Worm (Caenorhabditis elegans) whole organism, mixed stage, embryonic: ENCODE data around the gene F26G1.2.

Experiments
- M03D4.4 ChIP-seq: sonication (generic microtip); optimal IDR thresholded peaks from 2 replicates; lab custom pipeline; 2017; ENCODE audit warnings: mild to moderate bottlenecking, missing genetic modification characterization, missing compliant biosample characterization
- bed-3 ChIP-seq: fragments of 200-800 bp; sonication (Bioruptor generic); optimal IDR thresholded peaks from 3 replicates; lab custom pipeline; 2018; ENCODE audit warnings: mild to moderate bottlenecking, missing genetic modification characterization, moderate library complexity, missing compliant biosample characterization
- blmp-1 ChIP-seq: fragments of 150-350 bp; optimal IDR thresholded peaks from 2 replicates; lab custom pipeline; 2014; ENCODE audit warnings: missing biosample characterization, missing genetic modification characterization
- ceh-39 ChIP-seq: fragments of 150-350 bp; optimal IDR thresholded peaks from 2 replicates; lab custom pipeline; 2014; ENCODE audit warnings: missing biosample characterization, missing genetic modification characterization
- ceh-83 ChIP-seq: fragments of 200-800 bp; sonication (Bioruptor generic); optimal IDR thresholded peaks from 2 replicates; lab custom pipeline; 2018; ENCODE audit warnings: mild to moderate bottlenecking, missing genetic modification characterization, missing compliant biosample characterization
- ces-1 ChIP-seq: fragments of 150-350 bp; optimal IDR thresholded peaks from 2 replicates; lab custom pipeline; 2014; ENCODE audit warnings: missing biosample characterization, missing genetic modification reagents, missing genetic modification characterization
- cnd-1 ChIP-seq: fragments of 200-800 bp; sonication (Bioruptor generic); optimal IDR thresholded peaks from 2 replicates; lab custom pipeline; 2018; ENCODE audit warnings: mild to moderate bottlenecking, missing genetic modification characterization, missing compliant biosample characterization
- drap-1 ChIP-seq: fragments of 200-800 bp; sonication (Bioruptor generic); optimal IDR thresholded peaks from 3 replicates; lab custom pipeline; 2018; ENCODE audit warnings: mild to moderate bottlenecking, missing genetic modification characterization, missing compliant biosample characterization
- elt-1 ChIP-seq: sonication (generic microtip); optimal IDR thresholded peaks from 2 replicates; lab custom pipeline; 2017; ENCODE audit warnings: missing genetic modification characterization, mild to moderate bottlenecking, missing compliant biosample characterization, antibody characterized with exemption, moderate library complexity, borderline replicate concordance; ENCODE audit not compliant: insufficient read depth
- elt-3 ChIP-seq: fragments of 150-350 bp; optimal IDR thresholded peaks from 2 replicates; lab custom pipeline; 2014; ENCODE audit warnings: missing biosample characterization, missing genetic modification characterization
- flh-1 ChIP-seq: fragments of 200-800 bp; sonication (Bioruptor generic); optimal IDR thresholded peaks from 2 replicates; lab custom pipeline; 2018; ENCODE audit warnings: mild to moderate bottlenecking, missing genetic modification characterization, moderate library complexity, missing compliant biosample characterization
- ham-2 ChIP-seq: fragments of 200-800 bp; sonication (Bioruptor generic); optimal IDR thresholded peaks from 2 replicates; lab custom pipeline; 2018; ENCODE audit warnings: mild to moderate bottlenecking, missing genetic modification characterization, missing compliant biosample characterization
- hlh-1 ChIP-seq: fragments of 150-350 bp; optimal IDR thresholded peaks from 2 replicates; lab custom pipeline; 2014; ENCODE audit warnings: missing biosample characterization, missing genetic modification reagents, missing genetic modification characterization
- lin-13 ChIP-seq: fragments of 150-350 bp; optimal IDR thresholded peaks from 2 replicates; lab custom pipeline; 2014; ENCODE audit warnings: missing biosample characterization, missing genetic modification characterization
- lsy-2 ChIP-seq: fragments of 150-350 bp; optimal IDR thresholded peaks from 2 replicates; lab custom pipeline; 2014; ENCODE audit warnings: missing biosample characterization, missing genetic modification characterization
- mab-5 ChIP-seq: fragments of 150-350 bp; optimal IDR thresholded peaks from 2 replicates; lab custom pipeline; 2014; ENCODE audit warnings: missing biosample characterization, missing genetic modification characterization
- mep-1 ChIP-seq: fragments of 150-350 bp; optimal IDR thresholded peaks from 2 replicates; lab custom pipeline; 2017; ENCODE audit warnings: missing biosample characterization, missing genetic modification reagents, missing genetic modification characterization, inconsistent platforms
- mls-2 ChIP-seq: sonication (generic microtip); optimal IDR thresholded peaks from 2 replicates; lab custom pipeline; 2016; ENCODE audit warnings: mild to moderate bottlenecking, missing genetic modification characterization, moderate library complexity, missing compliant biosample characterization
- nhr-12 ChIP-seq: fragments of 150-350 bp; optimal IDR thresholded peaks from 2 replicates; lab custom pipeline; 2014; ENCODE audit warnings: missing biosample characterization, missing genetic modification characterization
- nhr-2 ChIP-seq: fragments of 150-350 bp; optimal IDR thresholded peaks from 2 replicates; lab custom pipeline; 2014; ENCODE audit warnings: missing biosample characterization, missing genetic modification characterization
- nhr-237 ChIP-seq: fragments of 150-350 bp; optimal IDR thresholded peaks from 2 replicates; lab custom pipeline; 2014; ENCODE audit warnings: missing biosample characterization, missing genetic modification characterization
- nhr-28 ChIP-seq: fragments of 150-350 bp; optimal IDR thresholded peaks from 2 replicates; lab custom pipeline; 2014; ENCODE audit warnings: missing biosample characterization, missing genetic modification characterization
- nhr-76 ChIP-seq: sonication (generic microtip); optimal IDR thresholded peaks from 2 replicates; lab custom pipeline; 2017; ENCODE audit warnings: missing biosample characterization, missing genetic modification characterization
- pha-4 ChIP-seq: fragments of 150-350 bp; optimal IDR thresholded peaks from 2 replicates; lab custom pipeline; 2018; ENCODE audit warnings: missing biosample characterization, missing genetic modification reagents, missing genetic modification characterization
- sem-2 ChIP-seq: fragments of 200-800 bp; sonication (Bioruptor generic); optimal IDR thresholded peaks from 2 replicates; lab custom pipeline; 2018; ENCODE audit warnings: mild to moderate bottlenecking, missing genetic modification characterization, missing compliant biosample characterization
- tbx-8 ChIP-seq: fragments of 200-800 bp; sonication (Bioruptor generic); optimal IDR thresholded peaks from 2 replicates; lab custom pipeline; 2018; ENCODE audit warnings: mild to moderate bottlenecking, missing genetic modification characterization, moderate library complexity, missing compliant biosample characterization
- unc-120 ChIP-seq: sonication (generic microtip); optimal IDR thresholded peaks from 2 replicates; lab custom pipeline; 2017; ENCODE audit warnings: missing genetic modification characterization, missing compliant biosample characterization; ENCODE audit not compliant: poor library complexity, severe bottlenecking
- unc-39 ChIP-seq: fragments of 150-350 bp; optimal IDR thresholded peaks from 2 replicates; lab custom pipeline; 2014; ENCODE audit warnings: missing biosample characterization, missing genetic modification characterization
- unc-62 ChIP-seq: fragments of 150-350 bp; optimal IDR thresholded peaks from 2 replicates; lab custom pipeline; 2014; ENCODE audit warnings: missing biosample characterization, missing genetic modification reagents, missing genetic modification characterization
- zip-8 ChIP-seq: fragments of 150-350 bp; optimal IDR thresholded peaks from 2 replicates; lab custom pipeline; 2014; ENCODE audit warnings: missing biosample characterization, missing genetic modification characterization
- ztf-11 ChIP-seq: fragments of 150-350 bp; optimal IDR thresholded peaks from 2 replicates; lab custom pipeline; 2014; ENCODE audit warnings: missing biosample characterization, missing genetic modification characterization

The F26G1.2 gene

ce11 chrII:4753133-4753532 is 9.7 kb upstream of the F26G1.2 start, which contains the start of gene C27D9.1:
TSS of gene C27D9.1 (plus strand) at chrII:4753413.
- TF ChIP-seq lsy-2 (tag; lab: Kevin White, UChicago): no peak
- no peak for TF ChIP-seq lin-13 (tag; lab: Kevin White, UChicago)
- no peak for TF ChIP-seq ces-1
- no peak for TF ChIP-seq mab-5 (tag; lab: Kevin White, UChicago)
- TF ChIP-seq drap-1 (GFP tag; lab: Kevin White, UChicago): no peak
- no peak for TF ChIP-seq ztf-11 (tag; lab: Kevin White, UChicago)

ce11 chrII:4755654-4756053 is 7.2 kb upstream of the F26G1.2 start:
- TF ChIP-seq elt-1 (tag; lab: Kevin White, UChicago) (no peak), pha-4 (tag; lab: Kevin White, UChicago) (no peak), bed-3 (GFP tag; lab: Kevin White, UChicago) (no peak), sem-2 (GFP tag; lab: Kevin White, UChicago) (no peak), elt-3 (no peak), zip-8 (tag; lab: Kevin White, UChicago) (no peak), cnd-1 (tag; lab: Kevin White, UChicago) (no peak), nhr-28 (tag; lab: Kevin White, UChicago) (no peak), nhr-2 (tag; lab: Kevin White, UChicago) (no peak), ces-1 (no peak), lsy-2 (tag; lab: Kevin White, UChicago) (no peak), nhr-76 (tag; lab: Kevin White, UChicago) (no peak), lin-13 (tag; lab: Kevin White, UChicago) (no peak), unc-39 (no peak)

- TF ChIP-seq nhr-12 (tag; lab: Kevin White, UChicago): no peak
- TF ChIP-seq mls-2 (tag; lab: Kevin White, UChicago): no peak
- TF ChIP-seq nhr-28 (tag; lab: Kevin White, UChicago): no peak
- no peak for TF ChIP-seq elt-3
- no peak for TF ChIP-seq unc-62 (GFP tag; lab: Kevin White, UChicago)
- TF ChIP-seq ces-1: no peak
- TF ChIP-seq ceh-83 (GFP tag; lab: Kevin White, UChicago): no peak
- no peak for TF ChIP-seq hlh-1
- TF ChIP-seq ham-2 (GFP tag; lab: Kevin White, UChicago): no peak
- no peak for TF ChIP-seq mep-1 (tag; lab: Kevin White, UChicago)
- no peak for TF ChIP-seq lsy-2 (tag; lab: Kevin White, UChicago)
- TF ChIP-seq ceh-39 (tag; lab: Kevin White, UChicago): no peak
Measured at ce11 chrII:4756751-4757150, 6.1 kb upstream of the F26G1.2 start, which contains the start of gene C27D9.2. TSS of gene C27D9.2 (minus strand) at chrII:4756851.

ce11 chrII:4758462-4758861 is 4.4 kb upstream of the F26G1.2 start, which contains the start of gene F26G1.3:
TSS of gene F26G1.3 (plus strand) at chrII:4758762.
- TF ChIP-seq mep-1 (tag; lab: Kevin White, UChicago): no peak
- TF ChIP-seq nhr-237: no peak
- TF ChIP-seq elt-1 (tag; lab: Kevin White, UChicago): no peak
- no peak for TF ChIP-seq pha-4 (tag; lab: Kevin White, UChicago)
- TF ChIP-seq ztf-11 (tag; lab: Kevin White, UChicago): no peak
- TF ChIP-seq M03D4.4 (tag; lab: Kevin White, UChicago): no peak
- TF ChIP-seq bed-3 (GFP tag; lab: Kevin White, UChicago): no peak

- TF ChIP-seq mep-1 (tag; lab: Kevin White, UChicago) (no peak), unc-120 (tag; lab: Kevin White, UChicago) (no peak), ceh-39 (tag; lab: Kevin White, UChicago) (no peak), nhr-2 (tag; lab: Kevin White, UChicago) (no peak), lsy-2 (tag; lab: Kevin White, UChicago) (no peak), flh-1 (GFP tag; lab: Kevin White, UChicago) (no peak), mab-5 (tag; lab: Kevin White, UChicago) (no peak), unc-39 (no peak), tbx-8 (GFP tag; lab: Kevin White, UChicago) (no peak), nhr-28 (tag; lab: Kevin White, UChicago) (no peak), blmp-1 (tag; lab: Kevin White, UChicago) (no peak), M03D4.4 (tag; lab: Kevin White, UChicago) (no peak), ham-2 (GFP tag; lab: Kevin White, UChicago) (no peak), unc-62 (GFP tag; lab: Kevin White, UChicago) (no peak), lin-13 (tag; lab: Kevin White, UChicago) (no peak), ces-1 (no peak), pha-4 (tag; lab: Kevin White, UChicago) (no peak)
Measured at ce11 chrII:4759835-4760234, 3.0 kb upstream of the F26G1.2 start.
